Fruit fly (Drosophila melanogaster): Measurements from ENCODE around the gene MTA1-like.

MTA1-like gene

DNA sequence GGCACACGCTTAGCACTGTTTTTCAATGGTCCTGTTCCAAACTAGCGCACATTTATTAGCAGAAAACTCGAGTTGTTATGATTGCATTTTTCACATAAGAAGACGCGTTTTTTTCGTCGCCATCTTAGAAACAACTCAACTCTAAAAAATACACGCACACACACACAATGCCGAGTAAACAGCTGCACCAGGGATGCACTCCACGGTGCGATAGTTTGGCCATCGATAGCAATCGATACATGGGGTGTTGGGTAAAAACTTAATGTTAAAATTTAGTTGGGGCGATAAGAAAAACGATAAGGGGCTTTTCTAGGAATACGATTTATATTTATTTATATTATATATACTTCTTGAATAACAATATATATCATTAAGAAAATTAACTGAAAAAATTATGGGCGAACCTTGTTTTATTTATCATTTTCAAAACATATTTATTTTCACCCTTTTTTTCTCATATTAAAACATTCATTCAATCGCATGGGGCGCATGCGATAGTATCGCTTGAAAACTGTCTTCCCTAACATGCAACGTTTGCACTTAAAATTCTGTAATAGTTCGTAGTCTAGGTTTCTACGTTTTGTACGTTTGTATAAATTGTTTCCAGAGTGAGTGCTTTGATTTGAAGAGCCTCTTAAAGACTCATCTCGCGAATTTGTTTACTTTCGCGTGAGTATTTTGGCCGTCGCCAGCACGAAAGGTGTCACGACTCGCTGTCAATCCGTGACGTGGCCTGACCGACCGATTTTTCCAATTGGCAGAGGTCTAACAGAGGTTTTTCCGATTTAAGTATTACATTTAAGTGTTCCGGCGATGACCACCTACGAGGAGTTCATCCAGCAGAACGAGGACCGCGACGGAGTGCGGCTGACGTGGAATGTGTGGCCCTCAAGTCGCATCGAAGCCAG lies at the start of gene MTA1-like, which contains the start of gene Sec23:
TSS of gene MTA1-like (minus strand) at position 170 of the 908 bp plus-strand sequence.
TSS of gene Sec23 (plus strand) at position 497 of the 908 bp plus-strand sequence.
- TF ChIP-seq N (GFP tag; optimal IDR thresholded peaks at IDR 0.05) (no peak), Myc (optimal IDR thresholded peaks at IDR 0.05) (peak; percentile 0), Abd-B (GFP tag; optimal IDR thresholded peaks at IDR 0.05) (no peak), pan (optimal IDR thresholded peaks at IDR 0.05) (no peak), jim (GFP tag; optimal IDR thresholded peaks at IDR 0.05) (no peak), Hr78 (GFP tag; optimal IDR thresholded peaks at IDR 0.05) (no peak), fru (GFP tag; optimal IDR thresholded peaks at IDR 0.05) (peak; percentile 36), Hr83 (GFP tag; optimal IDR thresholded peaks at IDR 0.05; ENCODE audit: poor library complexity, severe bottlenecking) (peak; percentile 5), Hnf4 (GFP tag; optimal IDR thresholded peaks at IDR 0.05) (peak; percentile 76), dsf (GFP tag; optimal IDR thresholded peaks at IDR 0.05; ENCODE audit: borderline replicate concordance) (peak; percentile 48), sage (GFP tag; optimal IDR thresholded peaks at IDR 0.05) (peak; percentile 35), brk (GFP tag; optimal IDR thresholded peaks at IDR 0.05) (peak; percentile 39), woc (GFP tag; optimal IDR thresholded peaks at IDR 0.05) (peak; percentile 66), OdsH (GFP tag; optimal IDR thresholded peaks at IDR 0.05) (peak; percentile 24), Jra (GFP tag; optimal IDR thresholded peaks at IDR 0.05) (peak; percentile 19), usp (GFP tag; optimal IDR thresholded peaks at IDR 0.05) (no peak), rgr (GFP tag; optimal IDR thresholded peaks at IDR 0.05) (peak; percentile 70), psq (GFP tag; optimal IDR thresholded peaks at IDR 0.05) (peak; percentile 63), Dfd (GFP tag; optimal IDR thresholded peaks at IDR 0.05) (no peak), ey (GFP tag; optimal IDR thresholded peaks at IDR 0.05) (peak; percentile 52), HLH106 (tag; optimal IDR thresholded peaks at IDR 0.05) (peak; percentile 72), CG9705 (GFP tag; optimal IDR thresholded peaks at IDR 0.05) (peak; percentile 33), tai (GFP tag; optimal IDR thresholded peaks at IDR 0.05) (no peak), Vsx2 (GFP tag; optimal IDR thresholded peaks at IDR 0.05; ENCODE audit: partially characterized antibody) (no peak), CG32264 (GFP tag; optimal IDR thresholded peaks at IDR 0.05) (no peak), foxo (GFP tag; optimal IDR thresholded peaks at IDR 0.05) (peak in 1 of 2 experiments; percentile 74), lola (GFP tag; optimal IDR thresholded peaks at IDR 0.05) (no peak), Rel (GFP tag; optimal IDR thresholded peaks at IDR 0.05) (peak; percentile 71), Rel (tag; optimal IDR thresholded peaks at IDR 0.05) (peak; percentile 9), dl (GFP tag; optimal IDR thresholded peaks at IDR 0.05; ENCODE audit: insufficient read depth in 1 of 2, partially characterized antibody in 2 of 2) (no peak), GATAd (GFP tag; optimal IDR thresholded peaks at IDR 0.05) (no peak), Dif (GFP tag; optimal IDR thresholded peaks at IDR 0.05; ENCODE audit: partially characterized antibody) (no peak), CrebA (GFP tag; optimal IDR thresholded peaks at IDR 0.05; ENCODE audit: borderline replicate concordance) (no peak), h (GFP tag; optimal IDR thresholded peaks at IDR 0.05) (peak; percentile 48), Sp1 (GFP tag; optimal IDR thresholded peaks at IDR 0.05) (peak; percentile 54), Mio (GFP tag; optimal IDR thresholded peaks at IDR 0.05) (no peak), dmrt93B (GFP tag; optimal IDR thresholded peaks at IDR 0.05) (peak; percentile 54), br (GFP tag; optimal IDR thresholded peaks at IDR 0.05) (peak; percentile 26), sv (GFP tag; optimal IDR thresholded peaks at IDR 0.05) (peak; percentile 33)

DNA sequence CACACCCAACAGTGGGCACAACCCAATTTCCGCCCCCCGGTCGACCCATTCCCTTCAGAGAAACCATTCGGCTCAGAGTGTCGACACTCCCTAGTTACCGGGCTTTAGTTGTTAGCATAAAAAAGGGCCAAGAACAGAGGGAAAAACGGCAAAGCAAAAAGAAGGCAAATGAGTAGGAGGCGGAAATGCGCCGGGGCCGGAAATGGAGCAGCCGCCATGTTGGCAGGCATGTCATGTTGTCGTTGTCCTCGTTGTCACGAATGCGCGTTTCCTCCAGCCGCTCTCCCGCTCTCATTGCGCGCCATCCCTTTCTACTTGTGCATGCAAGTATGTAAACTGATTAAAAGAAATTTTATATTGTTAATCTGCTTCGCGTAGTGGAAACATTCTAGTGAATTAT lies 47.8 kb upstream of the MTA1-like start:
- TF ChIP-seq N (GFP tag; optimal IDR thresholded peaks at IDR 0.05) (no peak), usp (GFP tag; optimal IDR thresholded peaks at IDR 0.05) (no peak), tai (GFP tag; optimal IDR thresholded peaks at IDR 0.05) (no peak), lola (GFP tag; optimal IDR thresholded peaks at IDR 0.05) (no peak), Sp1 (GFP tag; optimal IDR thresholded peaks at IDR 0.05) (no peak), ey (GFP tag; optimal IDR thresholded peaks at IDR 0.05) (no peak), brk (GFP tag; optimal IDR thresholded peaks at IDR 0.05) (no peak)
